Fruit fly (Drosophila melanogaster): ENCODE results near the gene CG31698.

Gene CG31698

dm6 chr2L:3154749-3155148 lies 18.9 kb downstream of the CG31698 start (continued):
- TF ChIP-seq CG3032 (tag; optimal IDR thresholded peaks at IDR 0.05) = peak; percentile 20
- TF ChIP-seq svp (GFP tag) = peak; percentile 68
- TF ChIP-seq CG6808 (GFP tag; optimal IDR thresholded peaks at IDR 0.05) = peak; percentile 32
- TF ChIP-seq CG10631 (GFP tag; optimal IDR thresholded peaks at IDR 0.05) = peak; percentile 20
- TF ChIP-seq fd59A (GFP tag; optimal IDR thresholded peaks at IDR 0.05) = peak; percentile 49
- TF ChIP-seq OdsH (GFP tag; optimal IDR thresholded peaks at IDR 0.05) = peak; percentile 33
- TF ChIP-seq CG32006 (GFP tag; optimal IDR thresholded peaks at IDR 0.05) = peak; percentile 43
- no peak for TF ChIP-seq topi (GFP tag; optimal IDR thresholded peaks at IDR 0.05)
- peak; percentile 61 for TF ChIP-seq Eip78C (GFP tag)
- TF ChIP-seq esn (GFP tag; optimal IDR thresholded peaks at IDR 0.05) = peak; percentile 7
- TF ChIP-seq acj6 (GFP tag; optimal IDR thresholded peaks at IDR 0.05) = peak; percentile 49
- TF ChIP-seq fd85E (GFP tag; optimal IDR thresholded peaks at IDR 0.05) = no peak
- TF ChIP-seq Hr4 (GFP tag; optimal IDR thresholded peaks at IDR 0.05) = peak; percentile 29
- TF ChIP-seq Ets96B (tag; optimal IDR thresholded peaks at IDR 0.05) = peak; percentile 46
- TF ChIP-seq CG7368 (GFP tag; optimal IDR thresholded peaks at IDR 0.05) = peak; percentile 14
- TF ChIP-seq dsx (GFP tag; optimal IDR thresholded peaks at IDR 0.05; ENCODE audit: poor library complexity, severe bottlenecking) = peak; percentile 44
- TF ChIP-seq achi (GFP tag; optimal IDR thresholded peaks at IDR 0.05) = peak; percentile 25
- TF ChIP-seq CG6163 (GFP tag; IDR thresholded peaks at IDR 0.05) = peak; percentile 61; the same call in 2 of the 3 replicates
- no peak for TF ChIP-seq Sox102F (GFP tag; optimal IDR thresholded peaks at IDR 0.05)
- TF ChIP-seq CG6854 (GFP tag; optimal IDR thresholded peaks at IDR 0.05) = no peak
- peak; percentile 9 for TF ChIP-seq spab (GFP tag; optimal IDR thresholded peaks at IDR 0.05)
- no peak for TF ChIP-seq vri (GFP tag; optimal IDR thresholded peaks at IDR 0.05)

- TF ChIP-seq esn (GFP tag; optimal IDR thresholded peaks at IDR 0.05) (peak; percentile 79), lz (GFP tag; optimal IDR thresholded peaks at IDR 0.05) (peak; percentile 78), pdm3 (GFP tag; optimal IDR thresholded peaks at IDR 0.05) (peak; percentile 80), CG32006 (GFP tag; optimal IDR thresholded peaks at IDR 0.05) (peak; percentile 88), CG6276 (GFP tag; optimal IDR thresholded peaks at IDR 0.05) (peak; percentile 74), CG4318 (GFP tag; optimal IDR thresholded peaks at IDR 0.05) (peak; percentile 49), CG3032 (tag; optimal IDR thresholded peaks at IDR 0.05) (peak; percentile 51), CG10631 (GFP tag; optimal IDR thresholded peaks at IDR 0.05) (peak; percentile 82), eg (GFP tag; IDR thresholded peaks at IDR 0.05) (peak; percentile 92), fd59A (GFP tag; optimal IDR thresholded peaks at IDR 0.05) (peak; percentile 51), Hr38 (GFP tag; optimal IDR thresholded peaks at IDR 0.05) (peak; percentile 61), CG9139 (GFP tag; optimal IDR thresholded peaks at IDR 0.05) (peak; percentile 59), spab (GFP tag; optimal IDR thresholded peaks at IDR 0.05) (peak; percentile 20), Met (GFP tag; optimal IDR thresholded peaks at IDR 0.05) (peak; percentile 77), Sox15 (GFP tag; optimal IDR thresholded peaks at IDR 0.05) (peak; percentile 59), dac (GFP tag; optimal IDR thresholded peaks at IDR 0.05) (peak; percentile 59), CG3919 (GFP tag; optimal IDR thresholded peaks at IDR 0.05) (peak; percentile 85), Ets96B (tag; optimal IDR thresholded peaks at IDR 0.05) (peak; percentile 65), fkh (GFP tag; optimal IDR thresholded peaks at IDR 0.05) (peak; percentile 85), vri (GFP tag; optimal IDR thresholded peaks at IDR 0.05) (peak; percentile 37), CG6854 (GFP tag; optimal IDR thresholded peaks at IDR 0.05) (no peak), fd85E (GFP tag; optimal IDR thresholded peaks at IDR 0.05) (peak; percentile 79), Blimp-1 (GFP tag; optimal IDR thresholded peaks at IDR 0.05) (peak; percentile 36), CG8119 (GFP tag; IDR thresholded peaks at IDR 0.05) (peak; percentile 85), net (GFP tag; optimal IDR thresholded peaks at IDR 0.05) (peak; percentile 72), achi (GFP tag; optimal IDR thresholded peaks at IDR 0.05) (peak; percentile 77), CG6808 (GFP tag; optimal IDR thresholded peaks at IDR 0.05) (peak; percentile 47), cyc (GFP tag; optimal IDR thresholded peaks at IDR 0.05) (peak; percentile 87), CG8319 (GFP tag; optimal IDR thresholded peaks at IDR 0.05) (peak; percentile 76), CG16779 (tag; optimal IDR thresholded peaks at IDR 0.05) (no peak), OdsH (GFP tag; optimal IDR thresholded peaks at IDR 0.05) (peak; percentile 78), Gug (GFP tag; IDR thresholded peaks at IDR 0.05) (peak; percentile 83), Eip78C (GFP tag) (peak; percentile 94), Sox102F (GFP tag; optimal IDR thresholded peaks at IDR 0.05) (peak; percentile 71), Ets21C (GFP tag; optimal IDR thresholded peaks at IDR 0.05) (peak; percentile 48), Smox (GFP tag; optimal IDR thresholded peaks at IDR 0.05) (peak; percentile 68), Lpt (GFP tag; optimal IDR thresholded peaks at IDR 0.05) (peak; percentile 72), CG11762 (GFP tag; optimal IDR thresholded peaks at IDR 0.05; ENCODE audit: insufficient read depth) (peak; percentile 65), CG15336 (GFP tag; IDR thresholded peaks at IDR 0.05) (peak; percentile 81)
Observed at dm6 chr2L:3152696-3153613, 20.7 kb downstream of the CG31698 start.

Data from whole organism, prepupa.